Worm (Caenorhabditis elegans): ENCODE results near the gene taf-11.3.

- TF ChIP-seq tbx-2 (tag; optimal IDR thresholded peaks at IDR 0.05) (no peak), fkh-10 (GFP tag; optimal IDR thresholded peaks at IDR 0.05) (no peak), F13H6.1 (tag; optimal IDR thresholded peaks at IDR 0.05) (no peak), pha-4 (tag; optimal IDR thresholded peaks at IDR 0.05) (no peak), ceh-9 (tag; optimal IDR thresholded peaks at IDR 0.05) (no peak), mec-3 (tag; optimal IDR thresholded peaks at IDR 0.05; ENCODE audit: borderline replicate concordance) (no peak), pha-2 (tag; optimal IDR thresholded peaks at IDR 0.05) (no peak), ceh-6 (GFP tag; optimal IDR thresholded peaks at IDR 0.05) (no peak), ama-1 (optimal IDR thresholded peaks at IDR 0.05) (no peak), unc-86 (tag; optimal IDR thresholded peaks at IDR 0.05) (no peak)
Observed at ce11 chrIII:10479180-10479579, 25.9 kb downstream of the taf-11.3 start, which contains the start of gene D2045.7.

Measured in whole organism, late embryonic.